Worm (Caenorhabditis elegans) whole organism, L3 larva: Measurements from ENCODE around the gene rpt-2.

Experiments
- R02D3.7 ChIP-seq: fragments of 150-350 bp; optimal IDR thresholded peaks from 2 replicates; lab custom pipeline; 2014; ENCODE audit warnings: missing biosample characterization, missing genetic modification characterization
- aly-2 ChIP-seq: fragments of 150-350 bp; optimal IDR thresholded peaks from 2 replicates; lab custom pipeline; 2014; ENCODE audit warnings: missing biosample characterization, missing genetic modification characterization
- ceh-28 ChIP-seq: fragments of 150-350 bp; optimal IDR thresholded peaks from 2 replicates; lab custom pipeline; 2014; ENCODE audit warnings: missing biosample characterization, missing genetic modification reagents, missing genetic modification characterization
- ceh-82 ChIP-seq: fragments of 150-350 bp; optimal IDR thresholded peaks from 2 replicates; lab custom pipeline; 2014; ENCODE audit warnings: missing biosample characterization, missing genetic modification characterization
- fkh-2 ChIP-seq: fragments of 150-350 bp; optimal IDR thresholded peaks from 2 replicates; lab custom pipeline; 2014; ENCODE audit warnings: missing biosample characterization, missing genetic modification reagents, missing genetic modification characterization
- lin-39 ChIP-seq: fragments of 150-350 bp; optimal IDR thresholded peaks from 2 replicates; lab custom pipeline; 2018; ENCODE audit warnings: missing biosample characterization, missing genetic modification reagents, missing genetic modification characterization
- mml-1 ChIP-seq: fragments of 150-350 bp; sonication (generic microtip); optimal IDR thresholded peaks from 3 replicates; lab custom pipeline; 2014; ENCODE audit warnings: missing biosample characterization, missing genetic modification characterization
- nhr-11 ChIP-seq: fragments of 150-350 bp; optimal IDR thresholded peaks from 2 replicates; lab custom pipeline; 2014; ENCODE audit warnings: missing biosample characterization, missing genetic modification characterization
- nhr-67 ChIP-seq: fragments of 150-350 bp; optimal IDR thresholded peaks from 2 replicates; lab custom pipeline; 2014; ENCODE audit warnings: missing biosample characterization, missing genetic modification characterization
- pha-4 ChIP-seq: fragments of 150-350 bp; optimal IDR thresholded peaks from 2 replicates; lab custom pipeline; 2014; ENCODE audit warnings: missing biosample characterization, missing genetic modification reagents, missing genetic modification characterization
- snpc-4 ChIP-seq: fragments of 150-350 bp; optimal IDR thresholded peaks from 2 replicates; lab custom pipeline; 2014; ENCODE audit warnings: missing biosample characterization, missing genetic modification characterization
- unc-62 ChIP-seq: fragments of 150-350 bp; sonication (generic microtip); optimal IDR thresholded peaks from 4 replicates; lab custom pipeline; 2014; ENCODE audit warnings: missing biosample characterization, missing genetic modification reagents, missing genetic modification characterization
- ztf-4 ChIP-seq: fragments of 150-350 bp; optimal IDR thresholded peaks from 2 replicates; lab custom pipeline; 2014; ENCODE audit warnings: missing biosample characterization, missing genetic modification characterization

DNA sequence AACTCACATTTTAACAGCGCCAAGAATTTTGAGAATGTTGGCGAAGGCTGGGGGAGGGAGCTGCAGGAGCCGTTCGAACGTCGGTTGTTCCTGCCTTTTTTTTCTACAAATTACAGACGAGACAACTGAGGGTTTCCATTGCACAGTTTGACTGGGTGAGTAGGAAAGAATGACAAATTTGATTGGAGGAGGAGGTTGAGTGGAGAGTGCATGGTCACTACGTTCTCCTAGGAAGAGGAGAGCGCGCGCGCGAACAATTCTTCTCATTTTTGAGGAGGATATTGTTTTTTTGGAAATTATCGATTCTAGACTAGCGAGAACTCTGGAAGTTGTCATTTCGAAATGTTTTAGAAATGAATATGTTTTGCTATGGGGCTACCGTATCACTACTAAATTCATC, 17.2 kb upstream of the rpt-2 start, which contains the start of gene dhs-17:
- TF ChIP-seq aly-2: no peak
- no peak for TF ChIP-seq snpc-4 (tag; lab: Kevin White, UChicago)
- TF ChIP-seq R02D3.7 (tag; lab: Kevin White, UChicago): no peak
- no peak for TF ChIP-seq ztf-4 (tag; lab: Kevin White, UChicago)
- TF ChIP-seq ceh-82 (tag; lab: Kevin White, UChicago): no peak
- TF ChIP-seq ceh-28: no peak
- TF ChIP-seq mml-1 (tag; lab: Kevin White, UChicago): no peak
- TF ChIP-seq pha-4 (tag; lab: Kevin White, UChicago): no peak
- no peak for TF ChIP-seq nhr-67 (tag; lab: Kevin White, UChicago)
- TF ChIP-seq lin-39 (tag; lab: Kevin White, UChicago): no peak
- TF ChIP-seq fkh-2 (tag; lab: Kevin White, UChicago): no peak
- no peak for TF ChIP-seq nhr-11 (tag; lab: Kevin White, UChicago)
- TF ChIP-seq unc-62 (GFP tag; lab: Kevin White, UChicago): no peak
